Worm (Caenorhabditis elegans) whole organism, L2 larva: ENCODE data around the gene F33C8.4.

Source experiments
- alr-1 ChIP-seq: fragments of 150-350 bp; optimal IDR thresholded peaks from 2 replicates; lab custom pipeline; 2014; ENCODE audit warnings: missing biosample characterization, missing genetic modification characterization
- ama-1 ChIP-seq: fragments of 150-350 bp; optimal IDR thresholded peaks from 2 replicates; lab custom pipeline; 2018; ENCODE audit warnings: inconsistent platforms
- lin-13 ChIP-seq: fragments of 150-350 bp; optimal IDR thresholded peaks from 2 replicates; lab custom pipeline; 2014; ENCODE audit warnings: missing biosample characterization, missing genetic modification reagents, missing genetic modification characterization
- nhr-12 ChIP-seq: fragments of 150-350 bp; optimal IDR thresholded peaks from 2 replicates; lab custom pipeline; 2014; ENCODE audit warnings: missing biosample characterization, missing genetic modification characterization
- sma-9 ChIP-seq, 2 experiments: fragments of 150-350 bp in 1 of 2; sonication (generic microtip) in 1 of 2; optimal IDR thresholded peaks; 2 replicates each; lab custom pipeline; 2014 to 2016; ENCODE audit warnings: missing genetic modification characterization in 2 of 2, mild to moderate bottlenecking in 1 of 2, missing biosample characterization in 1 of 2, missing compliant biosample characterization in 1 of 2, missing genetic modification reagents in 1 of 2, moderate library complexity in 1 of 2
- snpc-4 ChIP-seq: fragments of 150-350 bp; optimal IDR thresholded peaks from 2 replicates; lab custom pipeline; 2014; ENCODE audit warnings: missing biosample characterization, missing genetic modification characterization
- unc-62 ChIP-seq: fragments of 150-350 bp; optimal IDR thresholded peaks from 2 replicates; lab custom pipeline; 2014; ENCODE audit warnings: missing biosample characterization, missing genetic modification reagents, missing genetic modification characterization
- ztf-11 ChIP-seq: sonication (generic microtip); optimal IDR thresholded peaks from 2 replicates; lab custom pipeline; 2017; ENCODE audit warnings: missing biosample characterization, missing genetic modification characterization

DNA sequence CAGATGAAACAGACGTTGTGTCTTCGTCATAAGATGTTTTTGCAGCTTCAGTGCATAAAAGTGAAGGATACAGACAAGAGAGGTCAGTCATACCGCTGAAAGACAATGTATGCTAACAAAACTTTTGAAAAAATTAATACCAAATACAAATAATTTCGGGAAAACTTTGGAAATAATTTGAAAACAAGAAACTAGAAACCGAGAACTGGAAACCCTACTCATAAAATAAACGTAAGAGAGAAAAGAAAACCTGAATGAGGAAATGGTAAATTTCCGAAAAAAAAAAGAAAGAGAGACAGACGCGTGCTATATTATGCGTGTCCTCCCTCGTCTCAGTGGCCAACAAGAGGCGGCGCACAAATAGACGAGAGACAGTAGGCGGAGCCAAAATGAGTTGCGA lies 39.2 kb upstream of the F33C8.4 start, which contains the start of gene sox-3:
- TF ChIP-seq snpc-4 (tag; lab: Kevin White, UChicago) = no peak
- TF ChIP-seq ztf-11 (tag; lab: Kevin White, UChicago) = no peak
- TF ChIP-seq sma-9 (GFP tag; optimal IDR thresholded peaks at IDR 0.05; lab: Kevin White, UChicago) = no peak
- TF ChIP-seq sma-9 (tag; optimal IDR thresholded peaks at IDR 0.05; lab: Kevin White, UChicago) = no peak
- no peak for TF ChIP-seq nhr-12 (tag; lab: Kevin White, UChicago)
- no peak for TF ChIP-seq lin-13
- no peak for TF ChIP-seq ama-1
- no peak for TF ChIP-seq alr-1
- TF ChIP-seq unc-62 (GFP tag; lab: Kevin White, UChicago) = no peak
